Fruit fly (Drosophila melanogaster) whole organism, prepupa: Measurements from ENCODE around the gene CG4686.

Source experiments
- Blimp-1 ChIP-seq: fragments of 200-800 bp; sonication (Bioruptor generic); optimal IDR thresholded peaks from 3 replicates; lab custom pipeline; 2017; ENCODE audit warnings: missing biosample characterization, missing genetic modification characterization, mild to moderate bottlenecking, moderate library complexity, missing genetic modification reagents
- CG11294 ChIP-seq: fragments of 200-800 bp; sonication (Bioruptor generic); IDR thresholded peaks from 2 replicates; pipeline ENCODE4 v1.3.6; 2022; ENCODE audit warnings: missing biosample characterization, missing genetic modification characterization
- CG11762 ChIP-seq: fragments of 200-800 bp; sonication (Bioruptor generic); optimal IDR thresholded peaks from 3 replicates; lab custom pipeline; 2016; ENCODE audit warnings: missing biosample characterization, missing genetic modification characterization; ENCODE audit not compliant: insufficient read depth
- CG15336 ChIP-seq: fragments of 200-800 bp; sonication (Bioruptor generic); IDR thresholded peaks from 2 replicates; pipeline ENCODE4 v1.3.6; 2022; ENCODE audit warnings: missing biosample characterization, missing genetic modification characterization
- CG1621 ChIP-seq: fragments of 200-800 bp; sonication (Bioruptor generic); optimal IDR thresholded peaks from 3 replicates; lab custom pipeline; 2018; ENCODE audit warnings: missing biosample characterization, mild to moderate bottlenecking, missing genetic modification characterization
- CG3032 ChIP-seq: fragments of 200-800 bp; optimal IDR thresholded peaks from 2 replicates; lab custom pipeline; 2019; ENCODE audit warnings: missing biosample characterization, mild to moderate bottlenecking, missing genetic modification characterization, moderate library complexity
- CG31627 ChIP-seq: fragments of 200-800 bp; sonication (Bioruptor generic); optimal IDR thresholded peaks from 3 replicates; lab custom pipeline; 2016; ENCODE audit warnings: missing biosample characterization, missing genetic modification characterization
- CG32006 ChIP-seq: fragments of 200-800 bp; sonication (Bioruptor generic); optimal IDR thresholded peaks from 3 replicates; lab custom pipeline; 2017; ENCODE audit warnings: missing biosample characterization, mild to moderate bottlenecking, missing genetic modification characterization
- CG3919 ChIP-seq: fragments of 200-800 bp; sonication (Bioruptor generic); optimal IDR thresholded peaks from 3 replicates; lab custom pipeline; 2016; ENCODE audit warnings: missing biosample characterization, missing genetic modification characterization
- CG4318 ChIP-seq: fragments of 200-800 bp; sonication (Bioruptor generic); optimal IDR thresholded peaks from 3 replicates; lab custom pipeline; 2017; ENCODE audit warnings: missing biosample characterization, mild to moderate bottlenecking, missing genetic modification characterization
- CG6163 ChIP-seq: fragments of 200-800 bp; sonication (Bioruptor generic); IDR thresholded peaks from 3 replicates; pipeline ENCODE4 v1.3.6; 2022; ENCODE audit warnings: missing biosample characterization, missing genetic modification characterization
- CG6276 ChIP-seq: fragments of 200-800 bp; sonication (Bioruptor generic); optimal IDR thresholded peaks from 2 replicates; lab custom pipeline; 2017; ENCODE audit warnings: missing biosample characterization, mild to moderate bottlenecking, missing genetic modification characterization
- CG6792 ChIP-seq: fragments of 200-800 bp; sonication (Bioruptor generic); optimal IDR thresholded peaks from 3 replicates; lab custom pipeline; 2016; ENCODE audit warnings: missing biosample characterization, missing genetic modification characterization
- CG6808 ChIP-seq: fragments of 200-800 bp; sonication (Bioruptor generic); optimal IDR thresholded peaks from 3 replicates; lab custom pipeline; 2017; ENCODE audit warnings: missing biosample characterization, missing genetic modification characterization, mild to moderate bottlenecking, moderate library complexity, missing genetic modification reagents
- CG8119 ChIP-seq: fragments of 200-800 bp; sonication (Bioruptor generic); IDR thresholded peaks from 3 replicates; pipeline ENCODE4 v1.3.6; 2022; ENCODE audit warnings: missing biosample characterization, missing genetic modification characterization
- CG8319 ChIP-seq: fragments of 200-800 bp; sonication (Bioruptor generic); optimal IDR thresholded peaks from 3 replicates; lab custom pipeline; 2016; ENCODE audit warnings: missing biosample characterization, missing genetic modification characterization
- CG8632 ChIP-seq: fragments of 200-800 bp; sonication (Bioruptor generic); optimal IDR thresholded peaks from 3 replicates; lab custom pipeline; 2016; ENCODE audit warnings: missing biosample characterization, missing genetic modification characterization
- CG9139 ChIP-seq: fragments of 200-800 bp; sonication (Bioruptor generic); optimal IDR thresholded peaks from 3 replicates; lab custom pipeline; 2017; ENCODE audit warnings: missing biosample characterization, mild to moderate bottlenecking, missing genetic modification characterization
- Eip75B ChIP-seq: fragments of 200-800 bp; sonication (Bioruptor generic); optimal IDR thresholded peaks from 3 replicates; lab custom pipeline; 2016; ENCODE audit warnings: missing biosample characterization, missing genetic modification characterization
- Eip78C ChIP-seq: fragments of 200-800 bp; sonication (Bioruptor generic); peaks from one replicate; lab custom pipeline; 2016; ENCODE audit warnings: missing biosample characterization, missing genetic modification characterization
- Ets21C ChIP-seq: fragments of 200-800 bp; sonication (Bioruptor generic); optimal IDR thresholded peaks from 3 replicates; lab custom pipeline; 2016; ENCODE audit warnings: missing biosample characterization, missing genetic modification characterization
- Sox102F ChIP-seq: fragments of 200-800 bp; sonication (Bioruptor generic); optimal IDR thresholded peaks from 2 replicates; lab custom pipeline; 2016; ENCODE audit warnings: missing biosample characterization, mild to moderate bottlenecking, missing genetic modification characterization
- Sox15 ChIP-seq: fragments of 200-800 bp; sonication (Bioruptor generic); optimal IDR thresholded peaks from 3 replicates; lab custom pipeline; 2016; ENCODE audit warnings: missing biosample characterization, missing genetic modification characterization
- achi ChIP-seq: fragments of 200-800 bp; sonication (Bioruptor generic); optimal IDR thresholded peaks from 3 replicates; lab custom pipeline; 2016; ENCODE audit warnings: missing biosample characterization, missing genetic modification characterization
- cyc ChIP-seq: fragments of 200-800 bp; sonication (Bioruptor generic); optimal IDR thresholded peaks from 3 replicates; lab custom pipeline; 2016; ENCODE audit warnings: missing biosample characterization, missing genetic modification characterization
- dsx ChIP-seq: fragments of 200-800 bp; optimal IDR thresholded peaks from 3 replicates; lab custom pipeline; 2019; ENCODE audit warnings: missing biosample characterization, mild to moderate bottlenecking, missing genetic modification characterization, moderate library complexity; ENCODE audit not compliant: poor library complexity, severe bottlenecking
- eg ChIP-seq: fragments of 200-800 bp; sonication (Bioruptor generic); IDR thresholded peaks from 3 replicates; pipeline ENCODE4 v1.3.6; 2022; ENCODE audit warnings: missing biosample characterization, missing genetic modification characterization
- esn ChIP-seq: fragments of 200-800 bp; sonication (Bioruptor generic); optimal IDR thresholded peaks from 2 replicates; lab custom pipeline; 2016; ENCODE audit warnings: missing biosample characterization, mild to moderate bottlenecking, missing genetic modification characterization, moderate library complexity
- fd59A ChIP-seq: fragments of 200-800 bp; sonication (Bioruptor generic); optimal IDR thresholded peaks from 2 replicates; lab custom pipeline; 2017; ENCODE audit warnings: missing biosample characterization, mild to moderate bottlenecking, missing genetic modification characterization, missing genetic modification reagents
- fkh ChIP-seq: fragments of 200-800 bp; sonication (Bioruptor generic); optimal IDR thresholded peaks from 3 replicates; lab custom pipeline; 2017; ENCODE audit warnings: missing biosample characterization, mild to moderate bottlenecking, missing genetic modification characterization, moderate library complexity
- lz ChIP-seq: fragments of 200-800 bp; sonication (Bioruptor generic); optimal IDR thresholded peaks from 3 replicates; lab custom pipeline; 2016; ENCODE audit warnings: missing biosample characterization, missing genetic modification characterization
- net ChIP-seq: fragments of 200-800 bp; sonication (Bioruptor generic); optimal IDR thresholded peaks from 3 replicates; lab custom pipeline; 2016; ENCODE audit warnings: missing biosample characterization, missing genetic modification characterization
- svp ChIP-seq: fragments of 200-800 bp; sonication (Bioruptor generic); peaks from one replicate; lab custom pipeline; 2016; ENCODE audit warnings: missing biosample characterization, missing genetic modification characterization
- topi ChIP-seq: fragments of 200-800 bp; sonication (Bioruptor generic); optimal IDR thresholded peaks from 3 replicates; lab custom pipeline; 2016; ENCODE audit warnings: missing biosample characterization, missing genetic modification characterization
- vri ChIP-seq: fragments of 200-800 bp; sonication (Bioruptor generic); optimal IDR thresholded peaks from 3 replicates; lab custom pipeline; 2016; ENCODE audit warnings: missing biosample characterization, mild to moderate bottlenecking, missing genetic modification characterization

Gene CG4686

DNA sequence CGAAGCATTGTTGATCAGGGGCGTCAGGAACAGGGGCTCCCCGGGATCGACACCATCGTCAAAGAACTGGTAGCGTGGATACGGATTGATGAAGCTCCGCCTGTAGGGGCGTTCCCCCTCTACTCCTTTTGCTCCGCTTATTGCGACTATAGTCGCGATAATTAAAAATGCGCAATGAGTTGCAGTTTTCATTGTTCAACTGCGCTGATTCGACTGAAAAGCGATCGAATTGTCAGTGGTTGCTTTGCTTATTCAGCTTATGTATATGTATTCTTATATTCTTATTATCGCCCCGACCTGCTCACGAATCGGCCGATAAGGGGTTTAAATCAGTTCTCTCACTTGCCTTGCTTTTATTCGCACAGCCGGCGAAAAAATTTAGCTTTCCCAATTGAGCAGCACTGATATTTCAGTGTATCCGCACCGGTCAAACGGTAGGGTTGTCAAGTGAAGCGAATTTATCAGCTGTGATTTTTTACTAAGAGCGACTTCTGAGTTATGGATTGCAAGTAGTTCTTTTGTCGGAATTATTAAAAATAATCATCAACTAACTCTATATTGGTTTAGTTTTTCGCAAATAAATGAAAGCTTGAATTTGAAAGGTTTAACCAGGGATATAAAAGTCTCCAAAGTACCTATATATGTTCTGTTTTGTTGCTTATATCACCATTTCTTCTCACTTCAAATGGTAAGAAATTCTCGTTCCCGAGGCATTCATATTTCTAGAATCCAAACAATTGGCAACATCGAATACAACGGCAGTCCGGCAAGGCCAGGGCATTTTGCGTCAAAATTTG is at the start of gene CG4686, which contains the start of gene CG4572 (continued):
- TF ChIP-seq vri (GFP tag; lab: Kevin White, UChicago), result peak; percentile 59
- TF ChIP-seq CG8632 (GFP tag; lab: Kevin White, UChicago), result peak; percentile 67
- peak; percentile 75 for TF ChIP-seq net (GFP tag; lab: Kevin White, UChicago)
- peak; percentile 83 for TF ChIP-seq Sox102F
- TF ChIP-seq fd59A (GFP tag; lab: Kevin White, UChicago), result peak; percentile 63
- no peak for TF ChIP-seq svp
- peak; percentile 92 for TF ChIP-seq Eip78C (GFP tag; lab: Kevin White, UChicago)
- TF ChIP-seq CG6276 (GFP tag; lab: Kevin White, UChicago), result no peak
- peak; percentile 26 for TF ChIP-seq CG1621 (tag; lab: Kevin White, UChicago)
- TF ChIP-seq CG3032 (tag; lab: Kevin White, UChicago), result peak; percentile 89

DNA sequence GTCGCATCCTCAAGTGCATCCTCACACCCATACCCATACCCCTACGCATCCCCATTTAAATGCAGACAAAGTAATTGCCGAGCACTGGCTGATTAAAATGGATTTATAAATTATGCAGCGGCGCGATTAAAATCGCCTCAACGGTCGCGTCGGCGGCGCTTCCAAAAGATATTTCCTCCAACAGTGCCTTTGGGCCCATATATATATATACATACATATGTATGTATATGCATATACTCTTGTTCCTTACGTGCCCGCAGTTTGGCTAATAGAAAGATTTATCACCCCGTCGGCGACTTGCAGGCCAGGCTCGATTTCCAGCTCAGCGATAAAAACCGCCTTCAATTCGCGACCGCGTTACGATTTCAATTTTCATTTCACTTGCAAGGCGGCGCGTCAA is 47.5 kb upstream of the CG4686 start:
- no peak for TF ChIP-seq CG31627 (GFP tag; lab: Kevin White, UChicago)
- no peak for TF ChIP-seq net (GFP tag; lab: Kevin White, UChicago)
- TF ChIP-seq achi (GFP tag; lab: Kevin White, UChicago), result no peak
- TF ChIP-seq Sox102F, result no peak
- no peak for TF ChIP-seq CG6792 (GFP tag; lab: Kevin White, UChicago)
- no peak for TF ChIP-seq CG11762
- TF ChIP-seq lz, result no peak
- TF ChIP-seq Sox15, result no peak
- no peak for TF ChIP-seq fd59A (GFP tag; lab: Kevin White, UChicago)
- no peak for TF ChIP-seq dsx
- no peak for TF ChIP-seq Ets21C (GFP tag; lab: Kevin White, UChicago)
- no peak for TF ChIP-seq CG32006 (GFP tag; lab: Kevin White, UChicago)
- no peak for TF ChIP-seq CG8632 (GFP tag; lab: Kevin White, UChicago)
- no peak for TF ChIP-seq cyc (GFP tag; lab: Kevin White, UChicago)
- no peak for TF ChIP-seq topi (GFP tag; lab: Kevin White, UChicago)
- no peak for TF ChIP-seq CG6808 (GFP tag; lab: Kevin White, UChicago)
- no peak for TF ChIP-seq eg (GFP tag; lab: Robert Waterston, UW)
- TF ChIP-seq, all 60 proteins: peak for 0

DNA sequence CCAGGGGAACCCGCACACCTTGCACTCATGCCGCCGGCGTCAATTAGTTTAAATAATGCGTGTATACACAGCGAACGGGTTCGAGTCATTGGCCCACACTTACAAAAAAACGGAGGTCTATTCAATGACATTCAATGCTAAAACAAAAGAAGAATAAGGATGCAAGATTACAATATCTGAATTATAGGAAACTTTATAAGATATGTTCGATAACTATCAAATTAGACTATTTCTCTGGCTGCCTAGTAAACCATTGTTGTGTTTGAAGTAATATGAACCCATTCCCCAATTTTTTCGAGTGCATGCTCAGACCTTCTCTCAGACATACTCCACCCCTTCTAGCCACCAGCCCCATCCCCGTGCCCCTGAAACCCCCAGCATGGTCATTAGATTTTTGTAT is 43.3 kb upstream of the CG4686 start:
- TF ChIP-seq eg (GFP tag; lab: Robert Waterston, UW), result peak; percentile 61; the same call in 2 of the 3 replicates
- TF ChIP-seq CG15336 (GFP tag; lab: Robert Waterston, UW), result 0 out of 2 replicates have a peak, but pooled peaks have one; percentile 13
- TF ChIP-seq CG32006 (GFP tag; lab: Kevin White, UChicago), result peak; percentile 54
- TF ChIP-seq dsx, result no peak
- no peak for TF ChIP-seq esn (GFP tag; lab: Kevin White, UChicago)
- TF ChIP-seq CG11294 (GFP tag; lab: Robert Waterston, UW), result no peak
- TF ChIP-seq CG1621 (tag; lab: Kevin White, UChicago), result no peak
- TF ChIP-seq CG4318 (GFP tag; lab: Kevin White, UChicago), result peak; percentile 29
- TF ChIP-seq Eip75B (GFP tag; lab: Kevin White, UChicago), result no peak
- TF ChIP-seq CG6163 (GFP tag; lab: Robert Waterston, UW), result 0 out of 3 replicates have a peak, but pooled peaks have one; percentile 33
- TF ChIP-seq CG6276 (GFP tag; lab: Kevin White, UChicago), result peak; percentile 32
- TF ChIP-seq CG31627 (GFP tag; lab: Kevin White, UChicago), result no peak
- peak; percentile 42; the same call in 1 of the 3 replicates for TF ChIP-seq CG8119 (GFP tag; lab: Robert Waterston, UW)
- TF ChIP-seq, all 60 proteins: peak for 7

DNA sequence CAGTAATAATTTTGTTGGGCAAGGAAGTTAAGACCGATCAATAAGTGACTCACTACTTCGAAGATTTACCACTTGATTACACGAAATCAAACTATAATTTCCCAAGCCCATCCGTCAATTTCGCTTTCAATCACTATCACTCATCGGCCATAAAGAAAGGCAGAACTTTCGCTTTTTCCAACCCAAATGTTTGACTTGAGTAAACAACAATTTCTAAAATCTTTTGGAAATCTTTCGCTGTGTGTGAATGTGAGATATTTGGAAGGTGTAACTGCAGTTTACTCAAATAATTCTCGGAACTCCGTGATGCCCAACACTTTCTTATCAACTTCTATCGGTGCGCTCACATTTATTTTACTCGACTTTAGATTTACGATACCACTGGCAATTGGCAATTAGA is 42.2 kb upstream of the CG4686 start:
- TF ChIP-seq Eip75B (GFP tag; lab: Kevin White, UChicago) (no peak), CG6792 (GFP tag; lab: Kevin White, UChicago) (no peak), CG9139 (GFP tag; lab: Kevin White, UChicago) (no peak), Blimp-1 (no peak), CG8319 (GFP tag; lab: Kevin White, UChicago) (no peak), CG4318 (GFP tag; lab: Kevin White, UChicago) (no peak), esn (GFP tag; lab: Kevin White, UChicago) (no peak), fkh (GFP tag; lab: Kevin White, UChicago) (peak; percentile 13), CG3919 (no peak)
